Worm (Caenorhabditis elegans): ENCODE results near the gene pek-1.

The pek-1 gene

DNA sequence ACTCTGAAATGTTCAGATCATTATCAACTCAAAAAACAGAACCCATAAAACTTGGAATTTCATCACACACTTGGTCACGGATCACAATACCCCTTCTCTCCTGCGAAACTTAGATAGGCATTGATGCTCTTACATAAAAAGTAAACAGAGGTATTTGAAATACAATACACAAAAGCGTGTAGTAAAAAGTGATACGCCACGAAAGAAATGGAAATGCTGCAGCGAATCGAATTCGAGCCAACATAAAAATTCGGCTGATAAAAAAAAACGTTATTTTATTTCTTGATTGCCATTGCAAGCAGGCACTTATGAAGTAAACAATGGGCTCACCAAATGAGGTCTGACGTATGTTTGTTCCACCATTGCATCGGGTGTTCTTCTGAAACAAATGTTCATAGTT, 12.0 kb upstream of the pek-1 start:
- TF ChIP-seq nhr-28 (tag; optimal IDR thresholded peaks at IDR 0.05) (peak; percentile 14), daf-16 (GFP tag; optimal IDR thresholded peaks at IDR 0.05) (no peak), daf-16 (tag; optimal IDR thresholded peaks at IDR 0.05) (peak; percentile 86), mdl-1 (tag; optimal IDR thresholded peaks at IDR 0.05) (no peak), pqm-1 (tag; optimal IDR thresholded peaks at IDR 0.05) (peak; percentile 36), tag-97 (GFP tag; IDR thresholded peaks at IDR 0.05) (no peak), hlh-11 (tag; optimal IDR thresholded peaks at IDR 0.05) (peak; percentile 20), aha-1 (tag) (peak; percentile 45)

DNA sequence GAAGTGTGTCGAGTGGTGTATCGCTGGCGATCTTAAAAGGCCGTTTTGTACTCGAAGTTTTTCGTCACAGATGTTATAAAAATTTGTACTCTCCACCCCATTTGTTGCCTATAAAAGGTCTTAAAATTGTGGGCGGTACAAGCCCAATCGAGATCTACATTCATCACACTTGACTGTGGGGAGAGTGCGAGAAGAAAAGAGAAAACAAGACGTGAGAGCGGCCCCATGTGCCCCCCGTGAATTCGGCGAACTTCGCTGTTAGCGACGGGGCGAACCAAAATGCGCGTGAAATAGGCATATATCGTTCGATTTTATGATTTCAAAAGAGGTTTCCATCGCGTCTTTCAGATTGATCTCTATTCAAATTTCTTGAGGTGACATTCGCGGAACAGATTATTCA, 5.3 kb upstream of the pek-1 start, which contains the start of gene F46C3.6:
TSS of gene F46C3.6 (minus strand) at position 87 of the 400 bp plus-strand sequence.
- TF ChIP-seq rbr-2 (tag; optimal IDR thresholded peaks at IDR 0.05), result no peak
- TF ChIP-seq lin-38 (GFP tag; IDR thresholded peaks at IDR 0.05), result no peak
- peak; percentile 10 for TF ChIP-seq mxl-3 (GFP tag; optimal IDR thresholded peaks at IDR 0.05)
- TF ChIP-seq tag-97 (GFP tag; IDR thresholded peaks at IDR 0.05), result 0 out of 2 replicates have a peak, but pooled peaks have one; percentile 39
- no peak for TF ChIP-seq ceh-82 (tag; optimal IDR thresholded peaks at IDR 0.05)
- TF ChIP-seq lin-15B (tag; optimal IDR thresholded peaks at IDR 0.05), result no peak
- TF ChIP-seq lin-29 (GFP tag; IDR thresholded peaks at IDR 0.05), result no peak
- peak; percentile 22 for TF ChIP-seq hlh-30 (tag; optimal IDR thresholded peaks at IDR 0.05; ENCODE audit: insufficient read depth)
- no peak for TF ChIP-seq nhr-6 (tag; optimal IDR thresholded peaks at IDR 0.05)
- no peak for TF ChIP-seq zip-2 (tag; optimal IDR thresholded peaks at IDR 0.05)
- peak; percentile 13 for TF ChIP-seq hlh-11 (tag; optimal IDR thresholded peaks at IDR 0.05)
- 0 out of 2 replicates have a peak, but pooled peaks have one; percentile 36 for TF ChIP-seq lim-7 (GFP tag; IDR thresholded peaks at IDR 0.05)
- no peak for TF ChIP-seq lsy-2 (tag; optimal IDR thresholded peaks at IDR 0.05)
- no peak for TF ChIP-seq ctbp-1 (GFP tag; IDR thresholded peaks at IDR 0.05)
- TF ChIP-seq daf-16 (GFP tag; optimal IDR thresholded peaks at IDR 0.05), result no peak
- TF ChIP-seq daf-16 (tag; optimal IDR thresholded peaks at IDR 0.05), result no peak
- TF ChIP-seq mdl-1 (tag; optimal IDR thresholded peaks at IDR 0.05), result peak in 1 of 2 experiments; percentile 7

DNA sequence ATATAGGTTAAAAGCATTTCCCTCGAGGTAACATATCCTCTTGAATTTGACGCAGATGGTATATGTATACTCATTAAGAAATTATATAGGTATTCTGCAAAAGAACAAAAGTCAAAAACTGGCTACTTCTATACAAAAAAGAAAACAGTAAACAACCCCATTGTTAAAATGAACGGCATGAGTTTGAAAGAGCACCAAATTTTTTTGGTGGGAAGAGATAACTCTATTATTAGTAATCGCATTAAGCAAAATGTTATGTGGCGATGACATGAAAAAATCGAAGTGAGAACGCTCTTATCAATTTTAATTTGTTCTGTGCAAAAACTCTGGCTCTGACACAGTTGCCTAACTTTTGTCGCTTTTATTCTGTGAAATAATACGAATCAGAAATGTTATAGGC, 4.0 kb upstream of the pek-1 start, which contains the start of gene F46C3.2:
TSS of gene F46C3.2 (minus strand) at position 101 of the 400 bp plus-strand sequence.
- TF ChIP-seq sdz-12 (GFP tag; optimal IDR thresholded peaks at IDR 0.05) (no peak), unc-39 (tag; optimal IDR thresholded peaks at IDR 0.05) (no peak), hmg-1.1 (GFP tag; IDR thresholded peaks at IDR 0.05) (no peak), lim-7 (GFP tag; IDR thresholded peaks at IDR 0.05) (no peak), rbr-2 (tag; optimal IDR thresholded peaks at IDR 0.05) (no peak), nhr-10 (tag; optimal IDR thresholded peaks at IDR 0.05) (no peak), madf-5 (GFP tag; IDR thresholded peaks at IDR 0.05) (no peak), mxl-3 (GFP tag; optimal IDR thresholded peaks at IDR 0.05) (no peak), ZK337.2 (GFP tag; IDR thresholded peaks at IDR 0.05) (no peak), nhr-48 (tag; optimal IDR thresholded peaks at IDR 0.05) (no peak), fkh-10 (GFP tag; optimal IDR thresholded peaks at IDR 0.05) (no peak), pqm-1 (tag; optimal IDR thresholded peaks at IDR 0.05) (peak; percentile 40), daf-16 (GFP tag; optimal IDR thresholded peaks at IDR 0.05) (no peak), daf-16 (tag; optimal IDR thresholded peaks at IDR 0.05) (peak; percentile 35), madf-9 (GFP tag; conservative IDR thresholded peaks at IDR 0.05) (no peak), nhr-28 (tag; optimal IDR thresholded peaks at IDR 0.05) (peak; percentile 16), ces-1 (GFP tag; optimal IDR thresholded peaks at IDR 0.05) (no peak), mes-2 (tag; optimal IDR thresholded peaks at IDR 0.05; ENCODE audit: poor library complexity, severe bottlenecking) (no peak), lin-13 (GFP tag; optimal IDR thresholded peaks at IDR 0.05) (no peak), zip-11 (GFP tag; IDR thresholded peaks at IDR 0.05) (no peak), zfp-2 (tag; optimal IDR thresholded peaks at IDR 0.05) (no peak), lin-15B (tag; optimal IDR thresholded peaks at IDR 0.05) (no peak), zfp-3 (GFP tag; conservative IDR thresholded peaks at IDR 0.05) (no peak), daf-19 (GFP tag; conservative IDR thresholded peaks at IDR 0.05) (no peak), spr-3 (GFP tag; optimal IDR thresholded peaks at IDR 0.05) (no peak)
